Fruit fly (Drosophila melanogaster): ENCODE results near the gene pzg.

Gene pzg

DNA sequence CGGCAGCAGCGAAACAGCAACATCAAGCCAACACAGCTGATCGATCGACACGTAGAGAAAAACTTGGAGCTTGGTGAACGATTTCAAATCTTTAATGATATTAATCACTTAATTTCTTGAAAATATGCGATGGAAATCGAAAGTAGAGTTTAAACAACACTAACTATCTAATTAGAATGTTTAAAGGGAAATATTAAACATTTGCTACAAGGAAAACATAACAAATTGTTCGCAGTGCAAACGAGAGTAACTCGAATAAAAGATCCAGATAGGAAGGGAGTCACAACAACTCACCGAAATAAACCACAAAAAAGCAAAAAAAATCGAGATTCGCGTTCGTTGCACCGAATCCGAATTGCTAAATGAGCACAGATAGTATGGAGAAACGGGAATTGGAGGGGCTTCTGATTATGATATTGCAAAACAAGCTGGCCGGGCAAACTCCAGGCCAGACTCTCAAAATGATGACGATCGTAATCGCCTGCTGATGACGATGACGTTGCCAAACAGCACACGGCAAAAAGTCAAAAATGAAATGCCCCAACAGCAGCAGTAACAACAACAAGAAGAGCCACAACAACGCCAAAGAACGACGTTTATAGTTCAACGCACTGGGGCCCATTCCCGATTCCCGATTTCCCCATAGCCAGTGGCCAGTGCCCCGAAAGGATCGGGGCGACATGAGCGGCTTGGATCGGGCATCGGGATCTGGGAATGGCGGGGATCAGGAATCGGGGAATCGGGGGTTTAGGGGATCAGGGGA is 32.0 kb upstream of the pzg start (continued):
- TF ChIP-seq phol (tag; optimal IDR thresholded peaks at IDR 0.05) (peak; percentile 71), CG6683 (GFP tag; optimal IDR thresholded peaks at IDR 0.05) (no peak), CG6175 (GFP tag; IDR thresholded peaks at IDR 0.05) (no peak), exex (tag; optimal IDR thresholded peaks at IDR 0.05) (no peak), trem (tag; optimal IDR thresholded peaks at IDR 0.05) (peak; percentile 47)

DNA sequence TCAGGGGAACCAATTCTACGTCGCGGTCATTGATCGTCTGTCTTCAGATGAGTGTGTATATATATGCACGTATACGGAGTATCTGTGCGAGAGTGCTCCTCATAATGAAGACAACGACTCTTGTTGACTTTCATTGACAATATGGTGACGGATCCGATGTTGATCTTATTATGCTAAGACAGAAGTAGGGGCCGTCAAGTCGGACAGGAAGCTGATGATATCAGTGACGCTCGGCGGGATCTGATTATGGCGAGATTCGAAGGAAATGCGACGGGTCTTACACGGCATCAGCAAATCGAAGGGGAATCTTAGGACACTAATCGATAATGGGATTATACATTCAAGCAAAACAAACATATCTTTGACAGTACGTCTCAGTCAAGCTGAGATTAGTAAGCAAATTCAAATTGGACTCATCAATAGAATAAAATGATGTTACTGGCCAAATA is 31.4 kb upstream of the pzg start:
- peak; percentile 74 for TF ChIP-seq Ets65A (GFP tag)
- TF ChIP-seq CG12942 (GFP tag; optimal IDR thresholded peaks at IDR 0.05): no peak
- no peak for TF ChIP-seq CG34224 (GFP tag; IDR thresholded peaks at IDR 0.05; ENCODE audit: partially characterized antibody)
- TF ChIP-seq Blimp-1 (GFP tag; optimal IDR thresholded peaks at IDR 0.05): no peak
- TF ChIP-seq nom (GFP tag; optimal IDR thresholded peaks at IDR 0.05): peak; percentile 5

DNA sequence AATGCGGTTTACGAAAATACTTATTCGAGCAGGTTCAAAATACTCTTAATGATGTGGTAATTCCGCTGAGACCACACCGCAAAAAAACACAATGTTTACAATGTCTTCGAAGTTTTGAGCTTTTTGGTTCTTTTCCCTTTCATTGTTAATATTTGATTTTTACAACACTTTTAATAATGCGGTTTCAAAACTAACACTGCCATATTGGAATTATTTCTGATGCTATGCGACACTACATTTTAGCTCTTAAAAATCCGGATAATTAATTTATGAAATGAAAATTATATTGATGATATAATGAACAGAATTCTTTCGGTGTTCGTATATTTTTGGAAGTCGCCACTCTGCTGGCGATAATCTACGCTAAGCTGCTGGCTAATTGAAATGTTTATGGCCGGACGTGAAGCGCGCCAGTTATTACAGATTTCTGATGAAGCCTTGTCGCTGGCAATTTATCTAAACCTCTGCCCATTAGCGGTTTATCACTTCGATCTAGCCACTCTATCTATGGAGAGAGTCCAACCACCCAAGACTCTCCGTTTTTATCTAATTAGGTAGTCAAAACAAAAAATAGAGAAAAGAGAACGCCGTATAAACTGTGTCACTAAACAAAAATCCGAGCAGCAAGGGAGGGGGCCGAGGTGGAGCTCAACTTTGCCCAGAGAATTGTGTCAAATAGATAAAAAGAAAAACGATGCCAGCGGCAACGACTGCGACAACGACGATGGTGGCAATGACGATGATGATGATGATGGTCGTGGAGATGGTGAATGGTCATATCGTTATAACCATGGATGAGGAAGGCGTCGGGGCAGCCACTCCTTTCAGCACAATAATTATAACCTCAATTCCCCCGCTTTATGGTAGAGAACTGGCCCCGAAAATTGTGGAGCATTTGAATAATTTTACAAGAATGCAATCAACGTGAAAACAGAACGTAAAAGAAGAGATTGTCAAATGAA is 29.6 kb upstream of the pzg start:
- TF ChIP-seq Hr78 (GFP tag; optimal IDR thresholded peaks at IDR 0.05): peak in 1 of 2 experiments; percentile 69
- no peak for TF ChIP-seq Xrp1 (GFP tag; IDR thresholded peaks at IDR 0.05)
- peak; percentile 81 for TF ChIP-seq abd-A (tag; optimal IDR thresholded peaks at IDR 0.05)
- peak; percentile 93 for TF ChIP-seq grn (GFP tag; optimal IDR thresholded peaks at IDR 0.05)
- peak; percentile 62; the same call in 1 of the 2 replicates for TF ChIP-seq Awh (GFP tag; IDR thresholded peaks at IDR 0.05)
- TF ChIP-seq crol (GFP tag; IDR thresholded peaks at IDR 0.05): peak; percentile 58
- no peak for TF ChIP-seq Usf (GFP tag; optimal IDR thresholded peaks at IDR 0.05)
- TF ChIP-seq Deaf1 (tag; optimal IDR thresholded peaks at IDR 0.05): peak; percentile 16
- peak; percentile 38 for TF ChIP-seq Med (GFP tag)
- peak in 1 of 2 experiments; percentile 16 for TF ChIP-seq Hr51 (GFP tag; optimal IDR thresholded peaks at IDR 0.05)
- peak; percentile 14 for TF ChIP-seq corto (GFP tag; optimal IDR thresholded peaks at IDR 0.05)
- peak in 1 of 2 experiments; percentile 8 for TF ChIP-seq Pdp1 (GFP tag; optimal IDR thresholded peaks at IDR 0.05)
- no peak for TF ChIP-seq pho (GFP tag; optimal IDR thresholded peaks at IDR 0.05)
- TF ChIP-seq Doc3 (GFP tag; IDR thresholded peaks at IDR 0.05; ENCODE audit: partially characterized antibody): no peak
- TF ChIP-seq bigmax (GFP tag; optimal IDR thresholded peaks at IDR 0.05): peak; percentile 32
- TF ChIP-seq hbn (GFP tag; IDR thresholded peaks at IDR 0.05; ENCODE audit: partially characterized antibody): no peak
- TF ChIP-seq Sox100B (GFP tag; optimal IDR thresholded peaks at IDR 0.05): peak; percentile 20
- no peak for TF ChIP-seq Jarid2 (GFP tag; optimal IDR thresholded peaks at IDR 0.05)
- TF ChIP-seq sd (tag; optimal IDR thresholded peaks at IDR 0.05): peak; percentile 78
- peak; percentile 32 for TF ChIP-seq sqz (GFP tag; optimal IDR thresholded peaks at IDR 0.05)
- peak; percentile 10 for TF ChIP-seq pros (GFP tag; optimal IDR thresholded peaks at IDR 0.05)
- peak; percentile 17 for TF ChIP-seq Vsx1 (GFP tag; optimal IDR thresholded peaks at IDR 0.05)
- TF ChIP-seq chinmo (GFP tag; IDR thresholded peaks at IDR 0.05; ENCODE audit: partially characterized antibody): 0 out of 4 replicates have a peak, but pooled peaks have one; percentile 25
- peak; percentile 69 for TF ChIP-seq kni (GFP tag; optimal IDR thresholded peaks at IDR 0.05)
- TF ChIP-seq Stat92E (GFP tag; optimal IDR thresholded peaks at IDR 0.05): peak in 1 of 3 experiments; percentile 4
- TF ChIP-seq CG2120 (GFP tag; optimal IDR thresholded peaks at IDR 0.05): peak; percentile 17
- peak; percentile 0 for TF ChIP-seq gem (tag; optimal IDR thresholded peaks at IDR 0.05)
- TF ChIP-seq CG11504 (tag; optimal IDR thresholded peaks at IDR 0.05): peak; percentile 15
- TF ChIP-seq CG1602 (GFP tag; optimal IDR thresholded peaks at IDR 0.05): no peak
- no peak for TF ChIP-seq onecut (GFP tag; IDR thresholded peaks at IDR 0.05)

Measured in whole organism, embryonic.